Worm (Caenorhabditis elegans) whole organism, L3 larva: ENCODE results near the gene D1086.1.

Experiments
- fos-1 ChIP-seq: fragments of 150-350 bp; optimal IDR thresholded peaks from 2 replicates; lab custom pipeline; 2014; ENCODE audit warnings: missing biosample characterization, missing genetic modification characterization
- tbx-2 ChIP-seq: sonication (generic microtip); optimal IDR thresholded peaks from 2 replicates; lab custom pipeline; 2016; ENCODE audit warnings: mild to moderate bottlenecking, missing genetic modification characterization, missing compliant biosample characterization

DNA sequence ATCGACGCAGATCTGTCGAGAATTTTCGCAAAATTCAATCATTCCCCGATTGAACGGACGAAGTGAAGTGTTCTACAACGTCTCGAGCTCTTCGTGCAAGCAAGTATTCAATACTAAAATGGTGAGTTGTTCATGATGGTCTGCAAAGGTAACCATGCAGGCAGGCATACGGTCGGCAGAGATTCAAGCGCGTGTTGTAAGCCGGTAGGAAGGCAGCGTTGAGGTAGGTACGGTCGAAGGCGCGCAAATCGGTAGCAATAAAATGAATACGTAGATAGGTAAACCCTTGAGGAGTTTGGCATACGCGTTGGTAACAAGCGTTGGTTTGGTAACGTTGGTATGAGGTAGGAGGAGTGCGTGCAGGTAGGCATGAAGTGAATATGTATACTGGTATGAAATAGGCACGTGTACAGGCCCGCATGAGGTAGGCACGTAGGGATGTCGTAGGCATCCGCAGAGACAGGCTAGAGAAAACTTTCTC, 30.8 kb upstream of the D1086.1 start, which contains the start of gene D1086.17:
- TF ChIP-seq fos-1 (tag; lab: Kevin White, UChicago) = no peak
- TF ChIP-seq tbx-2 (tag; lab: Kevin White, UChicago) = no peak
